Worm (Caenorhabditis elegans): ENCODE measurements around the gene ceh-20.

- TF ChIP-seq T22C8.4 (GFP tag; IDR thresholded peaks at IDR 0.05): no peak
- no peak for TF ChIP-seq cog-1 (tag; optimal IDR thresholded peaks at IDR 0.05)
- TF ChIP-seq tab-1 (GFP tag; IDR thresholded peaks at IDR 0.05): no peak
- TF ChIP-seq ztf-29 (GFP tag; IDR thresholded peaks at IDR 0.05): no peak
- TF ChIP-seq med-1 (GFP tag; optimal IDR thresholded peaks at IDR 0.05; ENCODE audit: insufficient read depth): no peak
- TF ChIP-seq ref-1 (GFP tag; conservative IDR thresholded peaks at IDR 0.05): no peak
- no peak for TF ChIP-seq klf-2 (GFP tag; conservative IDR thresholded peaks at IDR 0.05)
- TF ChIP-seq flt-1 (GFP tag; IDR thresholded peaks at IDR 0.05): no peak
- TF ChIP-seq ztf-23 (GFP tag; IDR thresholded peaks at IDR 0.05): no peak
Measured at ce11 chrIII:6945747-6946146, 33.9 kb upstream of the ceh-20 start, which contains the start of gene abu-13.
